Worm (Caenorhabditis elegans): ENCODE measurements around the gene C17F4.11.
"Not testable (repeated sequence)": the region's sequence is repeated elsewhere in the genome, so short reads cannot be mapped to it uniquely, and the experiment has no call there.

The C17F4.11 gene

DNA sequence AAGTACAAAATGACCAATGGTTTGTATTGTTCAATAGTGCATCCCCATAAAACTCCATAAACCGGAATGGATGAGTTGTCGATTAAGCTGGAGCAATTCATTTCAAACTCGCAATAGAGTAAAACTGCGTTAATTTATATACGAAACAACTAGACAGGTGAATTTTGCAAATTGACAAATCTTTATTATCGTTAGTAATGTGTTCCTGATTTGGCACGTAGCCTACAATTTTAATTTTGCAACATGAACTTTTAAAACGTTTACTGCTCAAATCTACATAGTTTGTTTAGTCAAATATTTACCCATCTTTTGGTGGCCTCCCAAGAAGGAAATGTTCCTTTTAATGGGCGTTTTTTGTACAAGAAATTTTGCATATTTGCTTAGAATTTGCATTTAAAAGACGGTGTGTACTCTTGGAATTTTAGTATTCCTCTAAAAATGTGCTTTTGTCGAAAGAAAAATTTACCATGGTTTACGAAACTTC is at the start of gene C17F4.11, which contains the start of gene srz-67:
C17F4.11 (plus strand) TSS at position 434 of the 484 bp plus-strand sequence.
srz-67 (minus strand) TSS at position 101 of the 484 bp plus-strand sequence.
- TF ChIP-seq nhr-76 (tag; optimal IDR thresholded peaks at IDR 0.05) (no peak), snpc-4 (tag; optimal IDR thresholded peaks at IDR 0.05) (no peak), tbx-2 (tag; optimal IDR thresholded peaks at IDR 0.05) (no peak), nhr-237 (tag; optimal IDR thresholded peaks at IDR 0.05) (no peak), ztf-4 (tag; optimal IDR thresholded peaks at IDR 0.05) (no peak), nfya-1 (tag; optimal IDR thresholded peaks at IDR 0.05; ENCODE audit: insufficient read depth) (no peak), elt-3 (tag; optimal IDR thresholded peaks at IDR 0.05) (no peak), sea-2 (GFP tag; optimal IDR thresholded peaks at IDR 0.05) (no peak), elt-2 (tag; optimal IDR thresholded peaks at IDR 0.05) (no peak), jun-1 (tag; optimal IDR thresholded peaks at IDR 0.05) (no peak), nhr-11 (tag; optimal IDR thresholded peaks at IDR 0.05) (no peak), mdl-1 (tag; optimal IDR thresholded peaks at IDR 0.05) (no peak)

DNA sequence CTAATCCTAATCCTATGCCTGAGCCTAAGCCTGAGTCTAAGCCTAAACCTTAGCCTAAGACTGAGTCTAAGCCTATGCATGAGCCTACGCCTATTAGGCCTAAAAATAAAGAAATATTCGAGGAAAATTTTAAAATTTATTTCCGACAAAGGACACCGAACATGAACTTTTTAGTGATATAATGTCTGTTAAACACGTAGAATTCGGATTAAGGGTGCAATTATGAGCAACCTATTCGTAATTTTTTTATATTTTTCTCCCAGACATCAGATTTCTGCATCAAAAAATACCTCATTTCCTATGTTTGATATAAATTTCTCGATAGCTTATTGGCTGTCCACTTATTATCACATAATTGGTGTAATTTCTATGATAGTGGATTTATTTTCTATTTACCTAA is 48.2 kb upstream of the C17F4.11 start, which contains the start of gene Y27F2A.11:
Y27F2A.11 (plus strand) TSS at position 301 of the 400 bp plus-strand sequence.
- TF ChIP-seq nhr-12 (tag; optimal IDR thresholded peaks at IDR 0.05); egl-5 (tag; optimal IDR thresholded peaks at IDR 0.05); ama-1 (optimal IDR thresholded peaks at IDR 0.05): not testable (repeated sequence)

DNA sequence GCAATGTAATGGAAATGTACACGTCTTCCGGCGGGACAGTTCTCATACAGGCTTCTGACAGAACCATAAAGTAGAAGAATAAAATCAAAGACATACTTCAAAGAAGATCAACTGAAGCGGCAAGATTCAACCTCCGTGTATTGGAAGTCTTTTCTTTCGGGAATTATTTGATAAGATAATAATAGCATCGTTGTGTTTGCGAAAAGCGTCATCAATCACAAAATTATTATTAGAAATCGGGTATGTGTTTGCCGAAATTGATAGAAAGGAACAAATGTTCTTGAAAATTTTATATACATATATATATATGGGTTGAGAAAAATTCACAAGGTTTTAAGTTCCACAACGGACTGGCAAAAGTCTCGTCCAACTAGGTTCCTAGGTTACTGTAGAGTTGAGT is 45.7 kb upstream of the C17F4.11 start, which contains the start of gene Y27F2A.9:
Y27F2A.9 (minus strand) TSS at position 101 of the 400 bp plus-strand sequence.
- TF ChIP-seq snpc-4, fos-1, fkh-2 (tag; optimal IDR thresholded peaks at IDR 0.05): not testable (repeated sequence)

DNA sequence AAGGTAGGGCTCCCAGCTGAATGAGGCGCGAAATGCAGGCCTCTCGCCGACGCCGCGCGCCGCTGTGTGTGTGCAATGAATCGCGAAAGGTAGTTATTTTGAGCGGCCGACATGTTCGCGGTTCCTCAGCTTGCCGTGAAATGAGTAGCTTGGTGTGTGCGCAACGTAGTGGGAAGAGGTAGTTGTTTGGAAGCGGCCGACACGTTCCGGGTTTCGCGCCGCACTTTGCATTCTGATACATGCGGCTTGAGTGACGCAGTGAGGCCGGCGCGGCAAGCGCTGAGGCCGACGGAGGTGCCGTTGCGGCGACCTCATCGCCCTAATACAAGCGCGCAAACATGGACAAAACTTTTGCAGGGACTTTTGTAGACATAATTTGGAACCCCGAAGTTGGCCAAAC is 41.5 kb upstream of the C17F4.11 start:
- no peak for TF ChIP-seq aly-2 (tag; optimal IDR thresholded peaks at IDR 0.05)
- TF ChIP-seq ceh-16 (tag; optimal IDR thresholded peaks at IDR 0.05), result no peak
- no peak for TF ChIP-seq nfya-1 (tag; optimal IDR thresholded peaks at IDR 0.05; ENCODE audit: insufficient read depth)
- no peak for TF ChIP-seq ceh-82 (tag; optimal IDR thresholded peaks at IDR 0.05)
- no peak for TF ChIP-seq pha-4 (tag; optimal IDR thresholded peaks at IDR 0.05)
- TF ChIP-seq nhr-67 (tag; optimal IDR thresholded peaks at IDR 0.05), result no peak
- TF ChIP-seq ZK546.5 (tag; optimal IDR thresholded peaks at IDR 0.05), result no peak

DNA sequence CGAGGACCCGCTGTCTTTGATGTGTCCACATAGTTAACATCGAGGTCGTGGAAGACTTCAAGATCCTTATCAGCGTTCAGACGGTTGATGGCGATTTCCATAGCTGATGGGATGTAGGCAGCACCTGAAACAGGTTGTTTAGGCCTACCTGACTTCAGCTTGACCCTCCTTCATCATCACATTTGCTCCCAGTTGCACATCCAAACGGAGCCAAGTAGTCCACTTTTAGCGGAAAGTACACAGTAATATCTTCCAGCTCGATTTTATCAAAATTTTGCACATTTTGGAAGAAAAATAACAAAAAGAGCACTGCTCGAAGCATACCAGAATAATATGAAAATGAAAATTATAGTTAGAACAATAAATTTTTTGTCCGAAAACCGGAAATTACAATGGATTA is 40.3 kb upstream of the C17F4.11 start, which contains the start of gene gcy-15:
gcy-15 (minus strand) TSS at position 101 of the 400 bp plus-strand sequence.
- TF ChIP-seq ceh-82 (tag; optimal IDR thresholded peaks at IDR 0.05), result no peak
- TF ChIP-seq nhr-76 (tag; optimal IDR thresholded peaks at IDR 0.05), result no peak
- no peak for TF ChIP-seq nhr-11 (tag; optimal IDR thresholded peaks at IDR 0.05)
- no peak for TF ChIP-seq lin-15B (tag; optimal IDR thresholded peaks at IDR 0.05)
- no peak for TF ChIP-seq eor-1 (tag; optimal IDR thresholded peaks at IDR 0.05)

DNA sequence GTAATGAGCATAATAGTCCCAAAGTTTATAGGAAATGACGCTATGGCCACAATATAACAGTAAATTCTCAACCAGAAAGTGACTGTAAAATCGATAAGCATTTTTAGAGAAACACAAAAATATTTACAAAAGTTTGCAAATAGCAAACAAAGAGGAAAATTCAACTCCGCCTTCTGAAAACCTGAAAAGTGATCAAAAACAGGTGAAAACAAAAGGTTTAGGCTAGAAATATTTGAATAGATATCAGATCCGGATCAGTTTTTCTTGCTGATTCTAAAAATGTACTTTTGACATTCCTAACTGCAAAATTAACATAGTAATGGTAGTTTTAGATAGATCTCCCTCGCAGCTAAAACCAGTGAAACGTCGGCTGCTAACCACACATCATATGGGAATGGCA is 38.3 kb upstream of the C17F4.11 start, which contains the start of gene sri-51:
sri-51 (minus strand) TSS at position 101 of the 400 bp plus-strand sequence.
- no peak for TF ChIP-seq unc-39 (tag; optimal IDR thresholded peaks at IDR 0.05)
- TF ChIP-seq elt-3 (tag; optimal IDR thresholded peaks at IDR 0.05), result no peak
- TF ChIP-seq pha-4 (tag; optimal IDR thresholded peaks at IDR 0.05), result no peak

DNA sequence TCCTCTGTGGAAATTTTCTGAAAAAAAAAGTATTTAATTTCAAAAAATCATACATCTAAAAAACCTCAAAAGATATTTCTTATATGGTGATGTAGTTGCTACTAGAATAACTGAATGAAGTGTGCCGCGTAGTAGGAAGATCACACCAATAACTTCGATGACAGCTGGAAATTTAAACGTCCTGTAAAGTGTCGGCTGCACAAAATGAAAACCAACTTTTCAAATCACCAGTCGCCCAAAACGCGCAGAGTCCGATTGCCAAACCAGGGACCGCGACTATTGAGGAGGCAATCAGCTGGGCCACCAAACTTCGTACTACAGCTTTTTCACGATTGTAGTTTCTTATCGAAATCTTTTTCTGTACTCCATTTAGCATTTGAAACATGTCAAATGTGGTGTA is 36.0 kb upstream of the C17F4.11 start, which contains the start of gene sri-48:
sri-48 (minus strand) TSS at position 101 of the 400 bp plus-strand sequence.
- not testable (repeated sequence) for TF ChIP-seq jun-1, ztf-4, ceh-16 (tag; optimal IDR thresholded peaks at IDR 0.05)

DNA sequence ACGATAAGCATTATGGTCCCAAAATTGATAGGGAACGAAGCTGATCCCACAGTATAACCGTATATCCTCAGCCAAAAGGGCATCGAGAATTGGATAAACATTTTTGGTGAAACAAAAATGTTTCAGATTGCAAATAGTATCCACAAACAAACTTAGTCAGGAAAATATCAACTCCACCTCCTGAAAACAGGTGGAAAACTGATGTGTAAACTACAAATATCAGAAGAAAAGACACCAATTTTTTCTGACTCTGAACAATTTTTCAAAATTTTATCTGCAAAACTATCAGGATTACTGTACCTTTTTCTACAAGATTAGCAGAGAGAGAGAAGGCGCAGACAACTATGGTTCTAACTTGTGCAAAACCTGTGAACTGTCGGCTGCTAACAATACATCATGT is 34.8 kb upstream of the C17F4.11 start, which contains the start of gene sri-53:
sri-53 (minus strand) TSS at position 101 of the 400 bp plus-strand sequence.
- no peak for TF ChIP-seq ceh-16 (tag; optimal IDR thresholded peaks at IDR 0.05)
- no peak for TF ChIP-seq nfya-1 (tag; optimal IDR thresholded peaks at IDR 0.05; ENCODE audit: insufficient read depth)
- no peak for TF ChIP-seq hmg-11 (tag; optimal IDR thresholded peaks at IDR 0.05)
- no peak for TF ChIP-seq pha-4 (tag; optimal IDR thresholded peaks at IDR 0.05)
- TF ChIP-seq lsy-12 (tag; optimal IDR thresholded peaks at IDR 0.05), result no peak
- no peak for TF ChIP-seq ZK546.5 (tag; optimal IDR thresholded peaks at IDR 0.05)
- TF ChIP-seq elt-1 (tag; optimal IDR thresholded peaks at IDR 0.05), result no peak
